Fruit fly (Drosophila melanogaster): Measurements from ENCODE around the gene CG15011.
A peak's percentile ranks its signal among the peaks of the same experiment; 100 is the strongest.

The CG15011 gene

DNA sequence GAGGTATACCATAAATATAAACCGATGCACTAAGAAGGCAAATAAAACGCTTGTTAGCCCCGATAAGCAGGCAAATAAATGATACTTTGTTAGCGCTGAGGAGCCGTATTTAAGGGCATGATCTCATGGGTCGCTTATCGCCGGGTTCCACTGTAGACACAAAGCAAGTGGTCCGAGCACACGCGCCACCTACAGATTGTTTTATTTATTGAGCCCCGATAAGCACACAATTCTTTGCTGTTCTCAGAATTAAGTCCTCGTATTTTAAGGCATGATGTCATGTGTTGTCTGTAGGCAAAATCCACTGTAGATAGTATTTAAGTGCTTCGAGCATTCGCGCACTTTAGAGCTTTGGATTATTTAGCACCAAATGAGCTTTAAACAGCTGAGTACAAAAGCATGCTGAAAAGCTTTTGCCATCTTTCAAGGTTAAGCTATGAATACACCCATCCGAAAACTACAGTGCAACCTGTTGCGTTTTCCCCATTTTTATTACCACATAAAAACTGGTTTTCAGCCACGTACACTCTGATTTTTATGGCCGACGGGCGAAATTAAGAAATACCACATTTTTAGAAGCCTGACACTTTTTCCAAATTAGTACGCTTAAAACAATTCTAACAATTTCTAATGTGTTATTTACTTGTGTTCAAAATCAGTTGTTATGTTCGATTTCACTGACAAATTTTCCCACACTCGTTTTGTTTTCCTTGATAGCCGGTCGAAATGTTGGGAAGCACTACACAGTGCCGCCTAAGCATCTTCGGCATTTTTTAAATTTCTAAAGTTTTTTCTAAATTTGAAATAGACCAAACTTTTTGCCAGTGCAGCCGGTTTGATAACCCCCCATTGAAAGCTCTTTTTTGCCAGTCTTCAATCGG is 19.3 kb downstream of the CG15011 start, which contains the start of gene Sqor:
Gene Sqor (plus strand): TSS at position 732 of the 881 bp plus-strand sequence.
- TF ChIP-seq CG8478 (optimal IDR thresholded peaks at IDR 0.05) (no peak), CTCF (optimal IDR thresholded peaks at IDR 0.05) (peak; percentile 89 to 94)

DNA sequence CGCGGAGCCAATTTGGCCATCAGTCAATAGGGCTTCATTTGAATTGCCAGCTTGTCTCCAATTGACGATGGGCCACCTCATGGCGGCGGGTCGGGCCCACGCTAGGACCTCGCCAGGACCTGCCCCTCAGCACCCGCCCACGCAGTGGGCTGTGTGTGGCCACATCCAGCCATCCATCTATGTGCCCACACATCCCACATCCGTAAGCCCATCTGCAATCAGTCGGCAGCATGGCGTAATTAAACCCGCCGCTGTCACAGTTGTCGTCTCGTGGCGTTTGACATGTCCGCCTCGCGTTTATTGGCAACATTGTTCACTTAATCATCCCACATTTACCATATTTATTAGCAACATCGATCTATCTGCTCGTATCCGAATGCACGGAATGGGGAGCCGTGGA is 20.8 kb downstream of the CG15011 start:
- TF ChIP-seq CG8478 (optimal IDR thresholded peaks at IDR 0.05) = no peak
- no peak for TF ChIP-seq CTCF (optimal IDR thresholded peaks at IDR 0.05)

DNA sequence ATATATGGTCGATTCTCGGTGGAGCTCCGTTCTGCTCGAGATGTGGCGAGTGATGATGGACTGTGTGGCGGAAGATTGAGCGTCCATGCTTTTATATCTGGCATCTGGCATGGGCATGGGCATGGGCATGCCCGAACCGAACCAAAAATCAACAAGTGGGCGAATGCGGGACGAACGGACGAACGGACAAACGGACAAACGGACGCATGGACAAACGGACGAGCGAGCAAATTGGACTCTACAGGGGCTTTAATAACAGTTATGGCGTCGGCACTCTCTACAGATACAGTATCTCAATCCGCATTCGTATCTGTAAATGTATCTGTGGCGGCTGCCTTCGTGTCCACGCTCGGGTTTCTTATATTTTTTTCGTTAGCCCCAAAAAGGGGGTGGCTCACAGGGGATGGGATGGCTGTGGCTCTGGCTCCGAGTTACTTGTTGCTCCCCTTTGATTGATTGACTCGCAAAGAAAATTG is 22.8 kb downstream of the CG15011 start, which contains the start of gene ImpL2:
Gene ImpL2 (minus strand): TSS at position 51 of the 476 bp plus-strand sequence.
- TF ChIP-seq CTCF (optimal IDR thresholded peaks at IDR 0.05) = no peak
- TF ChIP-seq CG8478 (optimal IDR thresholded peaks at IDR 0.05) = no peak

DNA sequence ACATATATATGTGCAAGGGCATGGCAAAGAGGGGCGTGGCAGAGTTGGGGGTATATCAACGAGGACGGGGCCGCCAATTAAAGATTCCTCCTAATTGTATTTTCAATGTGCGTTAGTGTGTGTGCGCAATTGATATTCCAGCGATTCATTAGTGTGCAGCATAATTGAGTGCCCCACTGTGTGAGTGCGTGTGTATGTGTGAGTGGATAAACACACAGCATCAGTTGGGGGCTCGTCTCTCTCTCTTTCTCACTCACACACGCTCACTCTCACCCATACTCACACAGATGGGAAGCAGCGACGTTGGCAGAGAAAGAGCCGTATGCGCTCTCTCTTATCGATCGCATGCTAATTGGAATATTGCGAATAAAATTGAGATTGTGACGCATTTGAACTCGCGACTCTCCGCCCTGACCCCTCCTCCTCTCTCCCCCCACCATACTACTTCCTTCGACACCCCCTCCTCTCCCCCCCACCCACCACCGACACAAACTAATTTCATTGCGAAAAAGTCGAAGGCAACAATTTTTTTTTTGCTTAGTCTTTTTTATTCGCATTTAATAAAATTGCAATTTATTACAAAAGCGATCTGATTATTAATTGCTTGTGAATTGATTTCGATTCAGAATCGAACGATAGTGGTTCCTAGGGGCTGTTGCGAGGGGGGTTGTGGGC is 25.2 kb downstream of the CG15011 start:
- TF ChIP-seq CG8478 (optimal IDR thresholded peaks at IDR 0.05) (peak; percentile 76), CTCF (optimal IDR thresholded peaks at IDR 0.05) (no peak)

DNA sequence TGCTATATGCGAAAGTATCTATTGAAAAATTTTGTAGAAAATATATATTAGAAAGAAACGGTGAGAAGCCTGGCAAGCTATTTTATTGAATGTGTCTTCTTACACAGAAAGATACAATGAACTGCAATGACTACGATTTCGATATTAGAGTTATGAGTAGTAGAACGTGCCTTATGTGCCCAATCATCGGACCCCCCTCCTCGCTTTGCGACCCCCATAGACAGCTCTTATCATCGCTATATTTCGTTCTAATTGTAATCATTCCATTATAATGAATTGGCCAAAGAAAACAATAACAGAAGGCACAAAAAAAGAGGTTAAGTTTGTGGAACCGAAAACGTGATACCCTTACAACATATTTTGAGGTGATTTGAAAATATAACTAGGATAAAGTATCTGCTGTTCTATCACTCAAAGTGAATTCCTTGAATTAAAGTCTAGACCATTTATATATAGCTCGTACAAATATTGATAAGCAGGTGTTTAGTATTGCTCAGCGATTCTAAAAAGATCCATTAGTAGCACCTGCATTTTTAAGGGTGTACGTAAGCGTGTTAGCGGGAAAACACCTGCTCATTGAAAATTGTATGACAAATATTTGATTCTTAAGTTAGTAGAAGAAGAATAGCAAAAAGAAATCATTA is 26.1 kb downstream of the CG15011 start:
- no peak for TF ChIP-seq CTCF (optimal IDR thresholded peaks at IDR 0.05)
- no peak for TF ChIP-seq CG8478 (optimal IDR thresholded peaks at IDR 0.05)

DNA sequence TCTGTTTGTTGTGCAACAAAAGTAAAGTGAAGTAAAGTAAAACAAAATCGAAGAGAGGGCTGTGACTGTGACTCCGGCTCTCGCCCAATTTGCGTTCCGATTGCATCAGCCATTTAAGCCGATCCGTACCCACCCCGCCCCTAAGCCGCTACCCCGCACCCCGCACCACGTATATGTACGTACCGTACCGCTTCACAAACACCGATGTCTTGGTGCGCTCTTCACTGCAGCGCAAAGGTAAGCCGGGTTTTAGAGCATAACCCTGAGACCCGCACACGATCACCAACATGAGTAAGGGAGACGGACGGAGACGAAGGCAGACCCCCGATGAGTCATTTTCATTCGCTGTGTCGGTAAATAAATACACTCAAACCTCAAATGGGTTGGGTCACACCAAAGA is 26.7 kb downstream of the CG15011 start:
- TF ChIP-seq CTCF (optimal IDR thresholded peaks at IDR 0.05) (no peak), CG8478 (optimal IDR thresholded peaks at IDR 0.05) (no peak)

DNA sequence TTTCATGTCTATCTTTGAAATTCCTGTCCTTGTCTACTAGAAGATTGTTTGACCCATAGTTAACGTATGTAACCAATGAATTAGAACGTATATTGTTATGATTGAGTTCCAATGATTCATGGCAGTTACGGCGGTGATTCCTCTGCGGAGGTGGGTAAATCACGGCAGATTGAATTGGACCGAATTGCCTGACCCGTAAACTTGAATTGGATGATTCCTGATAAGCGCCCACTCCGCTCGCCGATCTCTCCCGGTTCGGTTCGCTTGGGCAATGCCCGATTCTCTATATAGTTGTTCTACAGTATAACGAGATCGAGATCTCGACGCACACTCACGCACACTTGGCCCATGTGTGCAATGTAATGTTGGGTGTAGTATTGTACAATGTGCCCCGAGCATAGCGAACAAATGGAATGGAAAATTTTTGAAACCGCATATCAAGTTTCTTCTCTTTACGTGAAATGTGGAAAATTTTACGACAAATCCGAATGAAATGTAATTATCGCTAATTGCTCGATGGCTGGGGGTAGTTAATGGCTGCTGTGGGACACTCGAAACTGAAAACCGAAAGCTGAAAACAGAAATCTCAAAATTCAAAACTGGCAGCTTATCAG is 27.4 kb downstream of the CG15011 start:
- no peak for TF ChIP-seq CG8478 (optimal IDR thresholded peaks at IDR 0.05)
- TF ChIP-seq CTCF (optimal IDR thresholded peaks at IDR 0.05) = no peak

DNA sequence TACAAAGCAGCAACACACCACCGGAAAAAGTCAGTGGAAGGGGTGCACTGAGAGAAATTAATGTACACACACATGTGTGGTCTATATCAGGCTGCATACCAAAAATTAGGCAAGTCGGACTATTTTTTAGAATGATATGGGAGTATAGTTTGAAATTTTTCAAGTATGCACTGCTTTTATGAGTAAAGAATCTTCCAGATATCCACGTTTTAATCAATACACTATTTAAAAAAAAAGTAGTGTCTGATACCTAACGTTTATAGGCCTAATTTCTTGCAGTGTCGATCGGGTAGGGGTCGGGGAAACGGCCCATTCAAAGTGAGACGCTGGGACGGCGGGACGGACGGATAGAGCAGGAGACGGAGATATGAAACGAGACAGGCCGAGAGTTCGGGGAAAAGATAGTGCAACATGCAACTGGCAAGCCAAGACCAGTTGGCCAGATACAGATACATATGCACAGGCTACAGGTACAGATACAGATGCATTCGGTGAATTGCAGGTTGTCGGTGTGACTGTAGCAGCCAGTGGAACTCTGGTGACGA is 28.5 kb downstream of the CG15011 start:
- TF ChIP-seq CG8478 (optimal IDR thresholded peaks at IDR 0.05) = no peak
- no peak for TF ChIP-seq CTCF (optimal IDR thresholded peaks at IDR 0.05)

DNA sequence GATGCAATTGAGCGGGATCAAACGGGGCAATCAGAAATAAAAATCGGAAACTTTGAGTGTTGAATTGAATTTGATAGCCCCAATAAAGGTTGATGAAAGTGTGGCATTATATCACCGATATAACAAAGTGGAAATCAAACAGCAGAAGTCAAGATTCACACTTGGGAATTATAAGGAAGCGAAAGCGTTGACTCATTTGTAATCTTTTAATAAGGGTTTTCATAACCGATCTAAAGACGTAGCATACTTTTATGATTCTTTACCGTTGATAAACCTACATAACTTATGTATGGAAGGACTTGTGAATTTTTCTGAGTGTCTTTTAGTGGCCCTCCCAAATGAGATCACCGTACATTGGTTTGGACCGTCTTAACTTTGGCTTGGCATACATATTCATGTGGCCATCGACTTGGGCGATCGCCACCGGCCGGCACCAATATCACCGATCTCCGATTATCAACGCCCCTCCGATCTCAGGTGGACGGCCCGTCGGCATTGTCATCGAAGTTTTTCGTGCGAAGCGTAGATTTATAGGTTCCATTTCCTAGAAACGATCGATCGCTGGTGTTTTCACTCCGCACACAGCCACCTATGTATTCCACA is 29.5 kb downstream of the CG15011 start:
- TF ChIP-seq CG8478 (optimal IDR thresholded peaks at IDR 0.05) (no peak), CTCF (optimal IDR thresholded peaks at IDR 0.05) (no peak)

DNA sequence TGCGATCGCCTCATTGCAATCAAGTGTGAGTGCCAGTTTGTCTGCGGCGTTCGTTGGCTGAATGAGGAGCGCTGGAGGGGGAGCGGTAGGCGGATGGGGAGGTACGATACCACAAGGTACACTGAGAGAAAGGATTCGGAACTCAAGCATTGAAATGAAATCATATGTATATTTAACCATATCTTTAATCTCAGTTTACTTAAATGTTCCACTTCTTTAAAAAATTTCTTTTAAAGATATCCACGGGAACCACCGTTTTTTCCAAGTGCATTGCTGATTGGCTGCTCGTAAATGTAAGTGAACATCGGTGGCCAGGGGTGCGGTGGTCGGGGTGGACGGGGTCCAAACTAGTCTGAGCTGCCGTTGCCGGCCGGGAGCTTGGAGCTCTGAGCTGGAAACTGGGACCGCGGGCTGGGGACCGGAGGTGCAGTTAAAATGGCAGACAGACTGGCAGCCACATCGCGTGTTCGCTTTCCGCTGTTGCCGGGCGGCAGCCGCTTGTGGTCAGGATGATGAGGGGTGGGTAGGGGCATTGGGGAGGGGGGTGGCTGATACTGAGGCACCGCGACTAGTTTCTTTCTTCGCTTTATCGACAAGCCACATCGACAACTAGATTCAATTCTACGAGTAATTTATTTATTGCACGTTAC is 30.6 kb downstream of the CG15011 start:
- TF ChIP-seq CG8478 (optimal IDR thresholded peaks at IDR 0.05) (no peak), CTCF (optimal IDR thresholded peaks at IDR 0.05) (no peak)

DNA sequence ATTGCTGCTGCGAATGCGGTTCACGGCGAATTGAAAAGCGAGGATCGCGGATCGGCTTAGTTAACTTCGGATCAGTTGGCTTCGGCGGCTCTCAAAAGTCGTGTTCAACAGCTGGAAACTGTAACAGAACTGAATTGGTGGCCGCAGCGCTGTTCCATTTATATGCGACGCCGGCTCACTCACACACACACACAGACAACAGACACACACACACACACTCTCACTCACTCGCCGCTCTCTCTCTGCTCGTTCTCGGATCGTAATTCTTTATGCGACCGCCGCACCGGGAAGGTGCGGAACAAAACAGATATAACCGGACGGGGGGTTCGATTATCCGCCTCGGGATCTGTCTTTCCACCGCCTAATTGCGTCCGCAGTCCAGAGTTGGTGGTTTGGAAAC is 31.8 kb downstream of the CG15011 start, which contains the start of gene CG46460:
Gene CG46460 (minus strand): TSS at position 139 of the 400 bp plus-strand sequence.
- no peak for TF ChIP-seq CTCF (optimal IDR thresholded peaks at IDR 0.05)
- no peak for TF ChIP-seq CG8478 (optimal IDR thresholded peaks at IDR 0.05)

DNA sequence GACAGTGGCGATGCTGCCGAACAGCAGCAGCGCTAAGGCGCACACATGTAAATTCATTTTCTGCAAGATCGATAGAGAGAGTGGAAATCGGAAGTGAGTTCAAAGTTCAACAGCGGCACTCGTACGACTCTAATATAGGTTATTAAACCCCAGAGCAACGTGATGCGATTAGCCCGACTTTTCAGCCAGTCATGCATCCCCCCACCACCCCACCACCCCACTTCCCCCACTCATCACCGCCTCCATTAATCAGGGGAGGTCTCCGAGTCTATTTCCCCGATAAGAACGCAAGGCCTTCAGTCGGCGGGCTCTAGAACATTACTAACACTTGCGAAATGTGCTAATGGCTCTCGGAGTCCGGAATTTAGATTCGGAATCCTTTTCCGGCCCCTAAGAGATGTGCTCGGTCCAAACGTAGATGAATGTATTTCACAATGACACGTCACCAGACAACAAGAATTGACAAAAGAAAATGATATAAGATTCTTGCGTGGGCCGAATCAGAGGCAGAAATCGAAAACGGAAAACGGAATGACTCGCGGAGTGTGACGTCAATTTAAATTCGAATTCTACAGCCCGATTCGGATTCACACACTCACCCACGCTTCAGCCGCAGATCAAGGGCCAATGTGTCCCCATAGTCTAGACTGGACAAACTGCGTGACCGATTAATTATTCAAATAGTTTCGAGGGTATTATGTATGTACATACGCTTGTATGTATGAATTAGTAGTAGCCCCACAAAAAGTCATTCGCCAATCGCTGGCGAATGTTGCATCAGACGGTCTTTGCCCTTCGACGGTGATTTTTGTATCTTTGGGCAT is 33.1 kb downstream of the CG15011 start:
- no peak for TF ChIP-seq CG8478 (optimal IDR thresholded peaks at IDR 0.05)
- no peak for TF ChIP-seq CTCF (optimal IDR thresholded peaks at IDR 0.05)

DNA sequence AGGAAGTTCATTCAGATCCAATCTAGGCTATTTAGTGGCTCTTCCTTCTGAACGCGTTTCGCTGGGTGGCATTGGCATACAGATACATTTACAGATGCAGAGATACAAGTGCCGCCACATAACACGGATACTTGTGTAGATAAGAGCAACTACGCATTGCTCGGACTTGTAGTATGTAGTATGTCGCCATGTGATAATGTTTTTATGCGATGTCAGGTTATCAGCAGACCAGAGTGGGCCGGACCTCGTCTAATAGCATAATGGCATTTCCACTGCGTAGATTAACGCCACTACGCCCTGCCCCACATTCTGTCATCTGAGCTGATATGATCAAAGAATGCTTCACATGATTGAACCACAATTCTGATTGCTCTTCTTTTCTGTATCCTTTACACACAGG is 37.2 kb downstream of the CG15011 start:
- TF ChIP-seq CTCF (optimal IDR thresholded peaks at IDR 0.05) (no peak), CG8478 (optimal IDR thresholded peaks at IDR 0.05) (no peak)

Data from S2 (cell line).